Fruit fly (Drosophila melanogaster) whole organism, embryonic: ENCODE data around the gene Pif1.
A peak's percentile ranks its signal among the peaks of the same experiment; 100 is the strongest.

ENCODE experiments used
- ATbp ChIP-seq: fragments of 200-800 bp; sonication (Bioruptor generic); optimal IDR thresholded peaks from 2 replicates; lab custom pipeline; 2017; ENCODE audit warnings: missing biosample characterization, mild to moderate bottlenecking, missing genetic modification characterization, missing genetic modification reagents
- Awh ChIP-seq: fragments of 200-800 bp; sonication (Bioruptor generic); IDR thresholded peaks from 2 replicates; pipeline ENCODE4, ENCODE4 v1.3.6; 2022; ENCODE audit warnings: missing biosample characterization, missing genetic modification characterization
- B-H1 ChIP-seq: fragments of 200-800 bp; sonication (Bioruptor generic); IDR thresholded peaks from 3 replicates; pipeline ENCODE4 v1.3.6; 2022; ENCODE audit warnings: missing biosample characterization, missing genetic modification characterization
- Blimp-1 ChIP-seq: fragments of 200-800 bp; sonication (Bioruptor generic); optimal IDR thresholded peaks from 3 replicates; lab custom pipeline; 2018; ENCODE audit warnings: missing biosample characterization, missing genetic modification characterization, mild to moderate bottlenecking, moderate library complexity, missing genetic modification reagents
- C15 ChIP-seq: fragments of 200-800 bp; sonication (Bioruptor generic); IDR thresholded peaks from 3 replicates; pipeline ENCODE4 v1.3.6; 2022; ENCODE audit warnings: missing biosample characterization, missing genetic modification characterization
- CG10462 ChIP-seq: fragments of 200-800 bp; sonication (Bioruptor generic); optimal IDR thresholded peaks from 2 replicates; lab custom pipeline; 2016; ENCODE audit warnings: missing biosample characterization, missing genetic modification characterization
- CG10565 ChIP-seq: fragments of 200-800 bp; sonication (Bioruptor generic); optimal IDR thresholded peaks from 3 replicates; lab custom pipeline; 2016; ENCODE audit warnings: missing biosample characterization, mild to moderate bottlenecking, missing genetic modification characterization
- CG10654 ChIP-seq: fragments of 200-800 bp; sonication (Bioruptor generic); optimal IDR thresholded peaks from 2 replicates; lab custom pipeline; 2016; ENCODE audit warnings: missing biosample characterization, missing genetic modification characterization
- CG11085 ChIP-seq: fragments of 200-800 bp; sonication (Bioruptor generic); IDR thresholded peaks from 2 replicates; pipeline ENCODE4 v1.3.6; 2022; ENCODE audit warnings: missing biosample characterization, missing genetic modification characterization
- CG15696 ChIP-seq: fragments of 200-800 bp; sonication (Bioruptor generic); optimal IDR thresholded peaks from 2 replicates; lab custom pipeline; 2019; ENCODE audit warnings: missing biosample characterization, mild to moderate bottlenecking, missing genetic modification characterization, moderate library complexity
- CG1647 ChIP-seq: fragments of 200-800 bp; sonication (Bioruptor generic); optimal IDR thresholded peaks from 3 replicates; lab custom pipeline; 2016; ENCODE audit warnings: missing biosample characterization, missing genetic modification characterization
- CG17328 ChIP-seq: fragments of 200-800 bp; sonication (Bioruptor generic); IDR thresholded peaks from 2 replicates; pipeline ENCODE4 v1.3.6; 2022; ENCODE audit warnings: missing biosample characterization, missing genetic modification characterization
- CG17385 ChIP-seq: fragments of 200-800 bp; sonication (Bioruptor generic); optimal IDR thresholded peaks from 3 replicates; lab custom pipeline; 2018; ENCODE audit warnings: missing biosample characterization, mild to moderate bottlenecking, missing genetic modification characterization
- CG17568 ChIP-seq: fragments of 200-800 bp; sonication (Bioruptor generic); optimal IDR thresholded peaks from 2 replicates; lab custom pipeline; 2018; ENCODE audit warnings: missing biosample characterization, mild to moderate bottlenecking, missing genetic modification characterization, moderate library complexity
- CG1832 ChIP-seq: fragments of 200-800 bp; sonication (Bioruptor generic); optimal IDR thresholded peaks from 2 replicates; lab custom pipeline; 2017; ENCODE audit warnings: missing biosample characterization, mild to moderate bottlenecking, missing genetic modification characterization, inconsistent platforms
- CG2120 ChIP-seq: fragments of 200-800 bp; sonication (Bioruptor generic); optimal IDR thresholded peaks from 3 replicates; lab custom pipeline; 2016; ENCODE audit warnings: missing biosample characterization, missing genetic modification characterization
- CG2129 ChIP-seq: fragments of 200-800 bp; sonication (Bioruptor generic); IDR thresholded peaks from 2 replicates; pipeline ENCODE4 v1.3.6; 2022; ENCODE audit warnings: missing biosample characterization, missing genetic modification characterization; ENCODE audit not compliant: partially characterized antibody
- CG30403 ChIP-seq: fragments of 200-800 bp; sonication (Bioruptor generic); optimal IDR thresholded peaks from 3 replicates; lab custom pipeline; 2016; ENCODE audit warnings: missing biosample characterization, missing genetic modification characterization
- CG3281 ChIP-seq: fragments of 200-800 bp; sonication (Bioruptor generic); optimal IDR thresholded peaks from 3 replicates; lab custom pipeline; 2017; ENCODE audit warnings: missing biosample characterization, mild to moderate bottlenecking, missing genetic modification characterization
- CG5953 ChIP-seq: fragments of 200-800 bp; sonication (Bioruptor generic); IDR thresholded peaks from 2 replicates; pipeline ENCODE4 v1.3.6; 2022; ENCODE audit warnings: missing biosample characterization, missing genetic modification characterization
- CG8765 ChIP-seq: fragments of 200-800 bp; sonication (Bioruptor generic); IDR thresholded peaks from 2 replicates; pipeline ENCODE4 v1.3.6; 2022; ENCODE audit warnings: missing biosample characterization, missing genetic modification characterization
- CoRest ChIP-seq: fragments of 200-800 bp; sonication (Bioruptor generic); optimal IDR thresholded peaks from 3 replicates; lab custom pipeline; 2018; ENCODE audit warnings: missing biosample characterization, mild to moderate bottlenecking, missing genetic modification characterization, moderate library complexity
- CrebB ChIP-seq: fragments of 200-800 bp; sonication (Bioruptor generic); optimal IDR thresholded peaks from 3 replicates; lab custom pipeline; 2018; ENCODE audit warnings: missing biosample characterization, mild to moderate bottlenecking, missing genetic modification characterization
- D19A ChIP-seq: fragments of 200-800 bp; optimal IDR thresholded peaks from 3 replicates; lab custom pipeline; 2019; ENCODE audit warnings: missing biosample characterization, mild to moderate bottlenecking, missing genetic modification characterization, moderate library complexity
- Dip2 ChIP-seq: fragments of 200-800 bp; sonication (Bioruptor generic); IDR thresholded peaks from 2 replicates; pipeline ENCODE4 v1.3.6; 2022; ENCODE audit warnings: missing biosample characterization, missing genetic modification characterization
- Dll ChIP-seq: fragments of 200-800 bp; sonication (Bioruptor generic); IDR thresholded peaks from 4 replicates; pipeline ENCODE4 v1.3.6; 2022; ENCODE audit warnings: missing biosample characterization, missing genetic modification characterization; ENCODE audit not compliant: partially characterized antibody
- E2f2 ChIP-seq: fragments of 200-800 bp; sonication (Bioruptor generic); IDR thresholded peaks from 2 replicates; pipeline ENCODE4 v1.3.6; 2022; ENCODE audit warnings: missing biosample characterization, missing genetic modification characterization
- ERR ChIP-seq: fragments of 200-800 bp; sonication (Bioruptor generic); optimal IDR thresholded peaks from 2 replicates; lab custom pipeline; 2016; ENCODE audit warnings: missing biosample characterization, missing genetic modification characterization
- HLH3B ChIP-seq: fragments of 200-800 bp; sonication (Bioruptor generic); IDR thresholded peaks from 2 replicates; pipeline ENCODE4 v1.3.6; 2022; ENCODE audit warnings: missing biosample characterization, missing genetic modification characterization
- HLH4C ChIP-seq: fragments of 200-800 bp; sonication (Bioruptor generic); IDR thresholded peaks from 3 replicates; pipeline ENCODE4 v1.3.6; 2022; ENCODE audit warnings: missing biosample characterization, missing genetic modification characterization; ENCODE audit not compliant: partially characterized antibody
- Hr39 ChIP-seq: fragments of >200 bp; optimal IDR thresholded peaks from 2 replicates; lab custom pipeline; 2017
- Nf-YB ChIP-seq: fragments of 200-800 bp; sonication (Bioruptor generic); optimal IDR thresholded peaks from 3 replicates; lab custom pipeline; 2019; ENCODE audit warnings: missing biosample characterization, mild to moderate bottlenecking, missing genetic modification characterization, moderate library complexity
- Scr ChIP-seq: fragments of 200-800 bp; sonication (Bioruptor generic); IDR thresholded peaks from 2 replicates; pipeline ENCODE4 v1.3.6; 2022; ENCODE audit warnings: missing biosample characterization, missing genetic modification characterization; ENCODE audit not compliant: partially characterized antibody
- Sox102F ChIP-seq: fragments of 200-800 bp; sonication (Bioruptor generic); optimal IDR thresholded peaks from 2 replicates; lab custom pipeline; 2018; ENCODE audit warnings: missing biosample characterization, mild to moderate bottlenecking, missing genetic modification characterization, moderate library complexity
- Sry-δ ChIP-seq: fragments of 200-800 bp; sonication (Bioruptor generic); optimal IDR thresholded peaks from 2 replicates; lab custom pipeline; 2016; ENCODE audit warnings: missing biosample characterization, missing genetic modification characterization
- amos ChIP-seq: fragments of 200-800 bp; sonication (Bioruptor generic); IDR thresholded peaks from 2 replicates; pipeline ENCODE4 v1.3.6; 2022; ENCODE audit warnings: missing biosample characterization, missing genetic modification characterization; ENCODE audit not compliant: partially characterized antibody
- ase ChIP-seq: fragments of 200-800 bp; sonication (Bioruptor generic); IDR thresholded peaks from 3 replicates; pipeline ENCODE4 v1.3.6; 2022; ENCODE audit warnings: missing biosample characterization, missing genetic modification characterization
- bab2 ChIP-seq: fragments of 200-800 bp; sonication (Bioruptor generic); optimal IDR thresholded peaks from 2 replicates; lab custom pipeline; 2016; ENCODE audit warnings: missing biosample characterization, missing genetic modification characterization
- caup ChIP-seq: fragments of 200-800 bp; sonication (Bioruptor generic); optimal IDR thresholded peaks from 3 replicates; lab custom pipeline; 2017; ENCODE audit warnings: missing biosample characterization, mild to moderate bottlenecking, missing genetic modification characterization, moderate library complexity; ENCODE audit not compliant: severe bottlenecking
- danr ChIP-seq: fragments of 200-800 bp; sonication (Bioruptor generic); IDR thresholded peaks from 2 replicates; pipeline ENCODE4 v1.3.6; 2022; ENCODE audit warnings: missing biosample characterization, missing genetic modification characterization
- dmrt99B ChIP-seq: fragments of 200-800 bp; sonication (Bioruptor generic); optimal IDR thresholded peaks from 2 replicates; lab custom pipeline; 2018; ENCODE audit warnings: missing biosample characterization, mild to moderate bottlenecking, missing genetic modification characterization, moderate library complexity
- inv ChIP-seq: fragments of 200-800 bp; sonication (Bioruptor generic); IDR thresholded peaks from 2 replicates; pipeline ENCODE4 v1.3.6; 2022; ENCODE audit warnings: missing biosample characterization, missing genetic modification characterization; ENCODE audit not compliant: partially characterized antibody
- knrl ChIP-seq: fragments of 200-800 bp; sonication (Bioruptor generic); IDR thresholded peaks from 3 replicates; pipeline ENCODE4 v1.3.6; 2022; ENCODE audit warnings: missing biosample characterization, missing genetic modification characterization; ENCODE audit not compliant: partially characterized antibody
- nmo ChIP-seq: fragments of 200-800 bp; sonication (Bioruptor generic); optimal IDR thresholded peaks from 2 replicates; lab custom pipeline; 2018; ENCODE audit warnings: missing biosample characterization, mild to moderate bottlenecking, missing genetic modification characterization, moderate library complexity
- pho ChIP-seq: fragments of 200-800 bp; sonication (Bioruptor generic); optimal IDR thresholded peaks from 2 replicates; lab custom pipeline; 2016; ENCODE audit warnings: missing biosample characterization, missing genetic modification characterization
- pita ChIP-seq: fragments of 200-800 bp; sonication (Bioruptor generic); optimal IDR thresholded peaks from 2 replicates; lab custom pipeline; 2017; ENCODE audit warnings: missing biosample characterization, mild to moderate bottlenecking, missing genetic modification characterization
- vvl ChIP-seq: fragments of 200-800 bp; sonication (Bioruptor generic); IDR thresholded peaks from 2 replicates; pipeline ENCODE4 v1.3.6; 2022; ENCODE audit warnings: missing biosample characterization, missing genetic modification characterization
- yki ChIP-seq: fragments of >200 bp; optimal IDR thresholded peaks from 3 replicates; lab custom pipeline; 2018
- zen2 ChIP-seq: fragments of 200-800 bp; sonication (Bioruptor generic); IDR thresholded peaks from 3 replicates; pipeline ENCODE4 v1.3.6; 2022; ENCODE audit warnings: missing biosample characterization, missing genetic modification characterization; ENCODE audit not compliant: partially characterized antibody
- zfh2 ChIP-seq: fragments of 200-800 bp; sonication (Bioruptor generic); optimal IDR thresholded peaks from 2 replicates; lab custom pipeline; 2016; ENCODE audit warnings: missing biosample characterization, missing genetic modification characterization

The Pif1 gene

DNA sequence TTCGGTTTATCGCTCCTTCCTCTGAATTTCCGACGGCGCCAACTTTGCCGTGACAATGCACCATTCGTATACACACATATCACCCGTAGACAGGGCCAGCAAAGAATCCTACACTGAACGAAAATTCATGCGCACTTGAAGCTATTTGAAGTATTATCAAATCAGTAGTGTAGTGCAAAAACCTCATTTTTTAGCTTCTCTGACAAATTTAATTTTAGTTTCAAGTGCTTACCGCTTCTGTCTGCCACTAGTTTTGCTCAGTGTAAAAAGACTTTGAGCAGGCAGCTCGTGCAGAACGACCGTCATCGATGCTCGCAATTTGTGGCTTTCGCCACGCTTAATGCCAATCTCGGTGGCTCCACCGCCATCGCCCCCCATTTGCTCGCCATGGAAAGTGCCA is 25.0 kb downstream of the Pif1 start (continued):
- TF ChIP-seq Dip2 (GFP tag; lab: Robert Waterston, UW) (no peak), CG2120 (peak; percentile 46), zen2 (GFP tag; lab: Robert Waterston, UW) (no peak), Sox102F (GFP tag; lab: Kevin White, UChicago) (no peak), ATbp (no peak), Sry-δ (GFP tag; lab: Kevin White, UChicago) (no peak), knrl (GFP tag; lab: Robert Waterston, UW) (no peak), Hr39 (no peak), Blimp-1 (peak; percentile 42), inv (GFP tag; lab: Robert Waterston, UW) (no peak), amos (GFP tag; lab: Robert Waterston, UW) (no peak), E2f2 (GFP tag; lab: Robert Waterston, UW) (0 out of 2 replicates have a peak, but pooled peaks have one; percentile 24), yki (lab: Kevin White, UChicago) (no peak), CG1832 (GFP tag; lab: Kevin White, UChicago) (no peak), CoRest (tag; lab: Kevin White, UChicago) (peak; percentile 22), CG10462 (GFP tag; lab: Kevin White, UChicago) (no peak), CG3281 (GFP tag; lab: Kevin White, UChicago) (no peak), zfh2 (GFP tag; lab: Kevin White, UChicago) (no peak), bab2 (GFP tag; lab: Kevin White, UChicago) (peak; percentile 28), CG8765 (GFP tag; lab: Robert Waterston, UW) (no peak), CG17385 (GFP tag; lab: Kevin White, UChicago) (no peak), caup (no peak), ERR (peak; percentile 22), CG5953 (GFP tag; lab: Robert Waterston, UW) (0 out of 2 replicates have a peak, but pooled peaks have one; percentile 22), Dll (GFP tag; lab: Robert Waterston, UW) (no peak), danr (GFP tag; lab: Robert Waterston, UW) (0 out of 2 replicates have a peak, but pooled peaks have one; percentile 26), CrebB (no peak), dmrt99B (no peak), CG10565 (GFP tag; lab: Kevin White, UChicago) (no peak), vvl (peak; percentile 73), Awh (GFP tag; lab: Robert Waterston, UW) (0 out of 2 replicates have a peak, but pooled peaks have one; percentile 21), CG17328 (GFP tag; lab: Robert Waterston, UW) (peak; percentile 59; the same call in 1 of the 2 replicates), CG11085 (GFP tag; lab: Robert Waterston, UW) (0 out of 2 replicates have a peak, but pooled peaks have one; percentile 34), Nf-YB (no peak), CG1647 (GFP tag; lab: Kevin White, UChicago) (peak; percentile 35), CG15696 (tag; lab: Kevin White, UChicago) (no peak), Scr (GFP tag; lab: Robert Waterston, UW) (no peak), pita (GFP tag; lab: Kevin White, UChicago) (no peak), nmo (GFP tag; lab: Kevin White, UChicago) (peak; percentile 35), D19A (no peak), ase (GFP tag; lab: Robert Waterston, UW) (0 out of 3 replicates have a peak, but pooled peaks have one; percentile 18), CG10654 (GFP tag; lab: Kevin White, UChicago) (peak; percentile 2), B-H1 (GFP tag; lab: Robert Waterston, UW) (peak; percentile 27; the same call in 1 of the 3 replicates), CG17568 (GFP tag; lab: Kevin White, UChicago) (no peak), CG30403 (GFP tag; lab: Kevin White, UChicago) (peak; percentile 34), HLH4C (no peak), pho (GFP tag; lab: Kevin White, UChicago) (no peak), CG2129 (no peak), HLH3B (peak; percentile 49; the same call in 1 of the 2 replicates), C15 (GFP tag; lab: Robert Waterston, UW) (no peak)
